Worm (Caenorhabditis elegans) whole organism, mixed stage, embryonic: ENCODE results near the gene lgc-20.

Experiments used
- M03D4.4 ChIP-seq: sonication (generic microtip); optimal IDR thresholded peaks from 2 replicates; lab custom pipeline; 2017; ENCODE audit warnings: mild to moderate bottlenecking, missing genetic modification characterization, missing compliant biosample characterization
- bed-3 ChIP-seq: fragments of 200-800 bp; sonication (Bioruptor generic); optimal IDR thresholded peaks from 3 replicates; lab custom pipeline; 2018; ENCODE audit warnings: mild to moderate bottlenecking, missing genetic modification characterization, moderate library complexity, missing compliant biosample characterization
- blmp-1 ChIP-seq: fragments of 150-350 bp; optimal IDR thresholded peaks from 2 replicates; lab custom pipeline; 2014; ENCODE audit warnings: missing biosample characterization, missing genetic modification characterization
- ceh-39 ChIP-seq: fragments of 150-350 bp; optimal IDR thresholded peaks from 2 replicates; lab custom pipeline; 2014; ENCODE audit warnings: missing biosample characterization, missing genetic modification characterization
- ceh-43 ChIP-seq: fragments of 200-800 bp; sonication (Bioruptor generic); optimal IDR thresholded peaks from 2 replicates; lab custom pipeline; 2018; ENCODE audit warnings: mild to moderate bottlenecking, missing genetic modification characterization, moderate library complexity, missing compliant biosample characterization
- ceh-83 ChIP-seq: fragments of 200-800 bp; sonication (Bioruptor generic); optimal IDR thresholded peaks from 2 replicates; lab custom pipeline; 2018; ENCODE audit warnings: mild to moderate bottlenecking, missing genetic modification characterization, missing compliant biosample characterization
- ces-1 ChIP-seq: fragments of 150-350 bp; optimal IDR thresholded peaks from 2 replicates; lab custom pipeline; 2014; ENCODE audit warnings: missing biosample characterization, missing genetic modification reagents, missing genetic modification characterization
- cnd-1 ChIP-seq: fragments of 200-800 bp; sonication (Bioruptor generic); optimal IDR thresholded peaks from 2 replicates; lab custom pipeline; 2018; ENCODE audit warnings: mild to moderate bottlenecking, missing genetic modification characterization, missing compliant biosample characterization
- drap-1 ChIP-seq: fragments of 200-800 bp; sonication (Bioruptor generic); optimal IDR thresholded peaks from 3 replicates; lab custom pipeline; 2018; ENCODE audit warnings: mild to moderate bottlenecking, missing genetic modification characterization, missing compliant biosample characterization
- elt-1 ChIP-seq: sonication (generic microtip); optimal IDR thresholded peaks from 2 replicates; lab custom pipeline; 2017; ENCODE audit warnings: missing genetic modification characterization, mild to moderate bottlenecking, missing compliant biosample characterization, antibody characterized with exemption, moderate library complexity, borderline replicate concordance; ENCODE audit not compliant: insufficient read depth
- elt-3 ChIP-seq: fragments of 150-350 bp; optimal IDR thresholded peaks from 2 replicates; lab custom pipeline; 2014; ENCODE audit warnings: missing biosample characterization, missing genetic modification characterization
- flh-1 ChIP-seq: fragments of 200-800 bp; sonication (Bioruptor generic); optimal IDR thresholded peaks from 2 replicates; lab custom pipeline; 2018; ENCODE audit warnings: mild to moderate bottlenecking, missing genetic modification characterization, moderate library complexity, missing compliant biosample characterization
- ham-2 ChIP-seq: fragments of 200-800 bp; sonication (Bioruptor generic); optimal IDR thresholded peaks from 2 replicates; lab custom pipeline; 2018; ENCODE audit warnings: mild to moderate bottlenecking, missing genetic modification characterization, missing compliant biosample characterization
- hlh-1 ChIP-seq: fragments of 150-350 bp; optimal IDR thresholded peaks from 2 replicates; lab custom pipeline; 2014; ENCODE audit warnings: missing biosample characterization, missing genetic modification reagents, missing genetic modification characterization
- lin-13 ChIP-seq: fragments of 150-350 bp; optimal IDR thresholded peaks from 2 replicates; lab custom pipeline; 2014; ENCODE audit warnings: missing biosample characterization, missing genetic modification characterization
- lin-32 ChIP-seq: fragments of 200-800 bp; sonication (Bioruptor generic); optimal IDR thresholded peaks from 2 replicates; lab custom pipeline; 2018; ENCODE audit warnings: mild to moderate bottlenecking, missing genetic modification characterization, missing compliant biosample characterization
- lsy-2 ChIP-seq: fragments of 150-350 bp; optimal IDR thresholded peaks from 2 replicates; lab custom pipeline; 2014; ENCODE audit warnings: missing biosample characterization, missing genetic modification characterization
- mab-5 ChIP-seq: fragments of 150-350 bp; optimal IDR thresholded peaks from 2 replicates; lab custom pipeline; 2014; ENCODE audit warnings: missing biosample characterization, missing genetic modification characterization
- mep-1 ChIP-seq: fragments of 150-350 bp; optimal IDR thresholded peaks from 2 replicates; lab custom pipeline; 2017; ENCODE audit warnings: missing biosample characterization, missing genetic modification reagents, missing genetic modification characterization, inconsistent platforms
- mls-2 ChIP-seq: sonication (generic microtip); optimal IDR thresholded peaks from 2 replicates; lab custom pipeline; 2016; ENCODE audit warnings: mild to moderate bottlenecking, missing genetic modification characterization, moderate library complexity, missing compliant biosample characterization
- nhr-12 ChIP-seq: fragments of 150-350 bp; optimal IDR thresholded peaks from 2 replicates; lab custom pipeline; 2014; ENCODE audit warnings: missing biosample characterization, missing genetic modification characterization
- nhr-2 ChIP-seq: fragments of 150-350 bp; optimal IDR thresholded peaks from 2 replicates; lab custom pipeline; 2014; ENCODE audit warnings: missing biosample characterization, missing genetic modification characterization
- nhr-237 ChIP-seq: fragments of 150-350 bp; optimal IDR thresholded peaks from 2 replicates; lab custom pipeline; 2014; ENCODE audit warnings: missing biosample characterization, missing genetic modification characterization
- nhr-28 ChIP-seq: fragments of 150-350 bp; optimal IDR thresholded peaks from 2 replicates; lab custom pipeline; 2014; ENCODE audit warnings: missing biosample characterization, missing genetic modification characterization
- nhr-76 ChIP-seq: sonication (generic microtip); optimal IDR thresholded peaks from 2 replicates; lab custom pipeline; 2017; ENCODE audit warnings: missing biosample characterization, missing genetic modification characterization
- pha-4 ChIP-seq: fragments of 150-350 bp; optimal IDR thresholded peaks from 2 replicates; lab custom pipeline; 2018; ENCODE audit warnings: missing biosample characterization, missing genetic modification reagents, missing genetic modification characterization
- sem-2 ChIP-seq: fragments of 200-800 bp; sonication (Bioruptor generic); optimal IDR thresholded peaks from 2 replicates; lab custom pipeline; 2018; ENCODE audit warnings: mild to moderate bottlenecking, missing genetic modification characterization, missing compliant biosample characterization
- snpc-4 ChIP-seq: fragments of 150-350 bp; optimal IDR thresholded peaks from 2 replicates; lab custom pipeline; 2014; ENCODE audit warnings: missing biosample characterization, missing genetic modification characterization
- sptf-1 ChIP-seq: sonication (generic microtip); optimal IDR thresholded peaks from 2 replicates; lab custom pipeline; 2017; ENCODE audit warnings: mild to moderate bottlenecking, missing genetic modification characterization, moderate library complexity, missing compliant biosample characterization
- tbx-8 ChIP-seq: fragments of 200-800 bp; sonication (Bioruptor generic); optimal IDR thresholded peaks from 2 replicates; lab custom pipeline; 2018; ENCODE audit warnings: mild to moderate bottlenecking, missing genetic modification characterization, moderate library complexity, missing compliant biosample characterization
- unc-120 ChIP-seq: sonication (generic microtip); optimal IDR thresholded peaks from 2 replicates; lab custom pipeline; 2017; ENCODE audit warnings: missing genetic modification characterization, missing compliant biosample characterization; ENCODE audit not compliant: poor library complexity, severe bottlenecking
- unc-39 ChIP-seq: fragments of 150-350 bp; optimal IDR thresholded peaks from 2 replicates; lab custom pipeline; 2014; ENCODE audit warnings: missing biosample characterization, missing genetic modification characterization
- unc-62 ChIP-seq: fragments of 150-350 bp; optimal IDR thresholded peaks from 2 replicates; lab custom pipeline; 2014; ENCODE audit warnings: missing biosample characterization, missing genetic modification reagents, missing genetic modification characterization
- zip-8 ChIP-seq: fragments of 150-350 bp; optimal IDR thresholded peaks from 2 replicates; lab custom pipeline; 2014; ENCODE audit warnings: missing biosample characterization, missing genetic modification characterization
- ztf-11 ChIP-seq: fragments of 150-350 bp; optimal IDR thresholded peaks from 2 replicates; lab custom pipeline; 2014; ENCODE audit warnings: missing biosample characterization, missing genetic modification characterization

The lgc-20 gene

DNA sequence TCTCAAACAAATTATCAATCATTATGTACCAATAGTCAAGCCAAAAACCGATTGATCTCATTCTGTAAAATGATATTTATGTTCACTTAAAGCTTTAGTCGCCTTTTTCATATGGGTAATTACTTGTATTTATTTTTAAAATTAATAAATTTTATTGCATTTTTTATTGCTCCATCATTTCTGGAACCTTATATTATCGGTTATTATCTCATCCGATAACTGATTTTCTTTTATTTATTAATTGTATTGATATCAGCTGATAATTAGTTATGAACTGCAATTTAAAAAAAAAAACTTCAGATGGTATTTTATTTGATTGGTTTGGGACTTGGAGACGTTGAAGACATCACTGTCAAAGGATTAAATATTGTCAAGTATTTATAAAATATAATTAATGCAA, 6.5 kb upstream of the lgc-20 start, which contains the start of gene dph-5:
Gene dph-5, plus strand, starts transcription at position 301 of the 400 bp plus-strand sequence.
- TF ChIP-seq pha-4 (tag; lab: Kevin White, UChicago) (no peak), mab-5 (tag; lab: Kevin White, UChicago) (no peak), sptf-1 (tag; lab: Kevin White, UChicago) (no peak), ham-2 (no peak), cnd-1 (tag; lab: Kevin White, UChicago) (no peak), M03D4.4 (tag; lab: Kevin White, UChicago) (no peak), snpc-4 (tag; lab: Kevin White, UChicago) (no peak), ceh-83 (no peak), drap-1 (GFP tag; lab: Kevin White, UChicago) (no peak), hlh-1 (tag; lab: Kevin White, UChicago) (no peak), elt-1 (tag; lab: Kevin White, UChicago) (no peak), zip-8 (tag; lab: Kevin White, UChicago) (no peak)

DNA sequence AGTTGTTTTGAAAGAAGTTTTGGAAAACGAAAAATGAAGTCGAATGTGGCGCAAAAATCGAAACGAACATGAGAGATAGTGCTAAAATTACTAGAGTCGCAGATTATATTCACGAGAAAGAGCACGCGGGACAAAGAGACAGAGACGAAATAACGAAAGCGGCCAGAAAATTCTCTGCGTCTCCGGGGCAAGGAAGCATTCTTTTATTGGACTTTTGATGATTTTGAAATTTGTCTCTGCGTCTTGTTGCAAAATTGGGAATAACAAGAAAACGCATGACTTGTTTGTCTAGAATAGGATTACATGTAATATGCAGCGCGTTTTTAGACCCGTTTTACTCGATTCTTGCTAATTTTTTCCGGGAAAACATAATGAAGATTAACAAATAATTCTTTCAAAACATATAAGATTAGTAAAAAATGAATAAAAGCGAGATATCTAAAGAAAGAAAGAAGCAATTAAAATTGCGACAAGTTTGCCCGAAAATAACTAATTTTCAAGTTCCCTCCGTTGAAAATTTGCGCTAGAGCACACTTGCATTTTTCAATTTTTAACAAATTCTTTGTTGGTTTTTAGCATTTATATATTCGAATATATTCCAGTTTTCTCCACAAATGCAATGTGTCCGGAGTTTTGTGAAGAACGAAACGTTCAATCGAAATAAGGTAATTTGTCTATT, 4.6 kb upstream of the lgc-20 start, which contains the start of the genes B0491.6 and pigm-1:
Gene B0491.6, minus strand, starts transcription at position 466 of the 679 bp plus-strand sequence.
Gene pigm-1, plus strand, starts transcription at position 568 of the 679 bp plus-strand sequence.
- TF ChIP-seq unc-120 (tag; lab: Kevin White, UChicago) (peak; percentile 68), nhr-12 (tag; lab: Kevin White, UChicago) (no peak), nhr-237 (tag; lab: Kevin White, UChicago) (peak; percentile 77), snpc-4 (tag; lab: Kevin White, UChicago) (no peak), cnd-1 (tag; lab: Kevin White, UChicago) (no peak), ham-2 (peak; percentile 62), ceh-43 (GFP tag; lab: Kevin White, UChicago) (no peak), ces-1 (GFP tag; lab: Kevin White, UChicago) (peak; percentile 91), pha-4 (tag; lab: Kevin White, UChicago) (peak; percentile 44), nhr-2 (tag; lab: Kevin White, UChicago) (no peak), blmp-1 (tag; lab: Kevin White, UChicago) (no peak), tbx-8 (GFP tag; lab: Kevin White, UChicago) (no peak), nhr-28 (tag; lab: Kevin White, UChicago) (no peak), lsy-2 (tag; lab: Kevin White, UChicago) (no peak), unc-62 (GFP tag; lab: Kevin White, UChicago) (no peak), mls-2 (tag; lab: Kevin White, UChicago) (peak; percentile 17), mep-1 (tag; lab: Kevin White, UChicago) (peak; percentile 1), lin-13 (tag; lab: Kevin White, UChicago) (no peak), ztf-11 (tag; lab: Kevin White, UChicago) (no peak), mab-5 (tag; lab: Kevin White, UChicago) (no peak), M03D4.4 (tag; lab: Kevin White, UChicago) (no peak), elt-1 (tag; lab: Kevin White, UChicago) (no peak), lin-32 (GFP tag; lab: Kevin White, UChicago) (no peak), zip-8 (tag; lab: Kevin White, UChicago) (no peak), bed-3 (GFP tag; lab: Kevin White, UChicago) (no peak), hlh-1 (tag; lab: Kevin White, UChicago) (no peak), sptf-1 (tag; lab: Kevin White, UChicago) (no peak), unc-39 (no peak), sem-2 (no peak), elt-3 (tag; lab: Kevin White, UChicago) (no peak), ceh-83 (no peak), ceh-39 (tag; lab: Kevin White, UChicago) (no peak), drap-1 (GFP tag; lab: Kevin White, UChicago) (no peak), flh-1 (GFP tag; lab: Kevin White, UChicago) (no peak)

DNA sequence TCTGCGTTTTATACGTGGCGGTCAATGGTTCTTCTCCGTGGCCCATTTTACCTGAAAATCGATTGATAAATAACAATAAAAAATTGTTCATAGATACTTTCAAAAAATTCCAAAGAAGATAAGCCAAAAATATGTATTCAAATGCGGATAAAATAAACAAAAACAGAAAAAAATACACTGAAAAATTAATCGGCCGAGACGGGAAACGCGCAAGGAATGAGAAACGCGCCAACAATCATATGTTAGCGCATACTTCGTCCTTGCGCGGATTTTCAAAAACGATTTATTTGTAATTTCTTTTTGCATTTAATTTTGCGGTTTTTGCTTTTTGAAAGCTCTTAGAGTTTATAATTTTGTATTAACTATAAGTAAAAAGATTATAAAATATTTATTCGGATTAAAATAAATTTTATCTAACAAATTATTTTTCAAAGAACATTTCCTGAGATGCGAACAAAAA, 2.2 kb upstream of the lgc-20 start, which contains the start of gene nduf-11:
Gene nduf-11, minus strand, starts transcription at position 51 of the 460 bp plus-strand sequence.
- TF ChIP-seq cnd-1 (tag; lab: Kevin White, UChicago) = no peak
- TF ChIP-seq ztf-11 (tag; lab: Kevin White, UChicago) = no peak
- TF ChIP-seq ceh-83 = no peak
- TF ChIP-seq mab-5 (tag; lab: Kevin White, UChicago) = no peak
- TF ChIP-seq flh-1 (GFP tag; lab: Kevin White, UChicago) = no peak
- peak; percentile 70 for TF ChIP-seq ceh-43 (GFP tag; lab: Kevin White, UChicago)
- peak; percentile 42 for TF ChIP-seq hlh-1 (tag; lab: Kevin White, UChicago)
- no peak for TF ChIP-seq ceh-39 (tag; lab: Kevin White, UChicago)
- peak; percentile 3 for TF ChIP-seq unc-62 (GFP tag; lab: Kevin White, UChicago)
- no peak for TF ChIP-seq zip-8 (tag; lab: Kevin White, UChicago)
- peak; percentile 62 for TF ChIP-seq lin-13 (tag; lab: Kevin White, UChicago)
- no peak for TF ChIP-seq lin-32 (GFP tag; lab: Kevin White, UChicago)
- no peak for TF ChIP-seq snpc-4 (tag; lab: Kevin White, UChicago)
- TF ChIP-seq ces-1 (GFP tag; lab: Kevin White, UChicago) = peak; percentile 63
- TF ChIP-seq sptf-1 (tag; lab: Kevin White, UChicago) = peak; percentile 78
- TF ChIP-seq nhr-12 (tag; lab: Kevin White, UChicago) = no peak
- TF ChIP-seq nhr-237 (tag; lab: Kevin White, UChicago) = peak; percentile 78
- peak; percentile 64 for TF ChIP-seq pha-4 (tag; lab: Kevin White, UChicago)
- no peak for TF ChIP-seq drap-1 (GFP tag; lab: Kevin White, UChicago)
- TF ChIP-seq mls-2 (tag; lab: Kevin White, UChicago) = peak; percentile 36
- peak; percentile 10 for TF ChIP-seq bed-3 (GFP tag; lab: Kevin White, UChicago)
- peak; percentile 77 for TF ChIP-seq M03D4.4 (tag; lab: Kevin White, UChicago)
- TF ChIP-seq blmp-1 (tag; lab: Kevin White, UChicago) = no peak
- no peak for TF ChIP-seq tbx-8 (GFP tag; lab: Kevin White, UChicago)
- TF ChIP-seq mep-1 (tag; lab: Kevin White, UChicago) = peak; percentile 86
- TF ChIP-seq lsy-2 (tag; lab: Kevin White, UChicago) = peak; percentile 86
- no peak for TF ChIP-seq ham-2
- TF ChIP-seq nhr-28 (tag; lab: Kevin White, UChicago) = no peak
- no peak for TF ChIP-seq nhr-76 (tag; lab: Kevin White, UChicago)
- TF ChIP-seq unc-120 (tag; lab: Kevin White, UChicago) = peak; percentile 15
- TF ChIP-seq unc-39 = no peak
